Fruit fly (Drosophila melanogaster): ENCODE data around the gene Dus4.

Gene Dus4

DNA sequence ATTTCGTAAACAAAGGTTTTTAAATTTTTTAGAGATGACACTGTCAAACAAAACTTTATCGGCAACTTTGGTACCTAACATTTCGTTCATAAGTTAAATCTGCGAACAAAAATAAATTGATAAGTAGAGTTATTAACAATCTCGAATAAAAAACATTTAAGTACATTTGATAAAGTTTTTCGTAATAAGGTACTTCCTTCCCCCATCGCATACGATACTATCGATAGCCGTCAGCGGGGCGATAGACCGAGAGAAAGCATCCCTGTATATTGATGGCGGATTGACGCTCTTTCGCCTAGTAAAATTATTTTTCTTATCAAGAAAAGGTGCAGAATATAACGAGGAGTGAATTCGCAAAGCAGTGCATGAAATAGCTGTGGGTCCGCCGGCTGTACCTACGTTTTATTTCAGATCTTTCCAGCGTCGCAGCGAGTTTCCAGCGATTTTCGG, 18.0 kb upstream of the Dus4 start, which contains the start of the genes Ttc19 and Acn (continued):
- TF ChIP-seq mld (GFP tag; IDR thresholded peaks at IDR 0.05; ENCODE audit: partially characterized antibody), result peak; percentile 93
- 0 out of 3 replicates have a peak, but pooled peaks have one; percentile 33 for TF ChIP-seq gce (GFP tag; IDR thresholded peaks at IDR 0.05)
- no peak for TF ChIP-seq Hmr (GFP tag; optimal IDR thresholded peaks at IDR 0.05)
- TF ChIP-seq MESR4 (GFP tag; optimal IDR thresholded peaks at IDR 0.05), result peak; percentile 80
- no peak for TF ChIP-seq CG15073 (GFP tag; optimal IDR thresholded peaks at IDR 0.05)
- peak; percentile 97 for TF ChIP-seq CG2129 (GFP tag; IDR thresholded peaks at IDR 0.05; ENCODE audit: partially characterized antibody)
- TF ChIP-seq Dad (GFP tag; optimal IDR thresholded peaks at IDR 0.05), result peak; percentile 92
- TF ChIP-seq Optix (GFP tag; IDR thresholded peaks at IDR 0.05), result peak; percentile 66; the same call in 2 of the 3 replicates
- TF ChIP-seq z (GFP tag; IDR thresholded peaks at IDR 0.05), result no peak
- TF ChIP-seq Ssrp (tag; optimal IDR thresholded peaks at IDR 0.05), result peak; percentile 78
- peak; percentile 45; the same call in 1 of the 2 replicates for TF ChIP-seq dati (GFP tag; IDR thresholded peaks at IDR 0.05)
- TF ChIP-seq Gug (GFP tag; IDR thresholded peaks at IDR 0.05), result peak; percentile 83; the same call in 3 of the 4 replicates
- TF ChIP-seq CG9876 (GFP tag; optimal IDR thresholded peaks at IDR 0.05), result peak; percentile 83
- peak; percentile 96 for TF ChIP-seq CG14860 (GFP tag; IDR thresholded peaks at IDR 0.05; ENCODE audit: partially characterized antibody)
- peak; percentile 81 for TF ChIP-seq CG18599 (GFP tag; optimal IDR thresholded peaks at IDR 0.05)
- TF ChIP-seq CG8388 (GFP tag; optimal IDR thresholded peaks at IDR 0.05), result peak; percentile 81
- peak; percentile 98 for TF ChIP-seq Sry-δ (GFP tag; optimal IDR thresholded peaks at IDR 0.05)
- peak; percentile 84 for TF ChIP-seq H2.0 (GFP tag; IDR thresholded peaks at IDR 0.05)
- TF ChIP-seq gem (tag; optimal IDR thresholded peaks at IDR 0.05), result peak; percentile 88
- peak; percentile 85 for TF ChIP-seq Atf3 (GFP tag; optimal IDR thresholded peaks at IDR 0.05)
- no peak for TF ChIP-seq CG6654 (GFP tag; optimal IDR thresholded peaks at IDR 0.05)
- peak; percentile 60 for TF ChIP-seq fd96Cb (tag; optimal IDR thresholded peaks at IDR 0.05)
- peak; percentile 74 for TF ChIP-seq Six4 (GFP tag; optimal IDR thresholded peaks at IDR 0.05)
- no peak for TF ChIP-seq sqz (GFP tag; optimal IDR thresholded peaks at IDR 0.05)
- peak; percentile 86 for TF ChIP-seq slp2 (GFP tag; optimal IDR thresholded peaks at IDR 0.05)
- peak; percentile 80 to 91 for TF ChIP-seq Hr51 (GFP tag; optimal IDR thresholded peaks at IDR 0.05)
- TF ChIP-seq vvl (GFP tag; IDR thresholded peaks at IDR 0.05), result peak; percentile 92
- TF ChIP-seq phol (tag; optimal IDR thresholded peaks at IDR 0.05), result peak; percentile 96
- TF ChIP-seq fd64A (GFP tag; optimal IDR thresholded peaks at IDR 0.05), result no peak
- no peak for TF ChIP-seq ash1 (GFP tag; optimal IDR thresholded peaks at IDR 0.05)

DNA sequence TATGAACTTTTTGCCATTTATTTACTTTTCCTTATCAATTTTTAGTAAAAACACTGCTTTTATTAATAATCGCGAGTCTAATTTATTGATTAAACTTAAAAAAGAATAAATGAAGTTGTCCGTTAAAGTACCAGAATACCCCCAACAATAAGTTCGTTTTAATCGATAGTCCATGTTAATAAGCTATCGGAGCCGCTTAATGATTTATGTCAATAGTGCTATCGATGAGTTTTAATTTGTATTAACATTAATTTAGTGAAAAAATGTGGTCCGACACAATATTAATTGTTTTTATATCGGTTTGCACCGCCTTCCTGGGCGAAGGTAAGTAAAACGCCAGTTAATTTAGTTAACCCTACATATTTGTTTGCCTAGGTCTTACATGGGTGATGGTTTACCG, 14.2 kb upstream of the Dus4 start, which contains the start of gene CG10470:
Gene CG10470 (plus strand): TSS at position 165 of the 400 bp plus-strand sequence.
- TF ChIP-seq CG18262 (tag; optimal IDR thresholded peaks at IDR 0.05) (peak; percentile 49), Hr78 (GFP tag; optimal IDR thresholded peaks at IDR 0.05) (no peak), BEAF-32 (GFP tag; optimal IDR thresholded peaks at IDR 0.05) (peak; percentile 78), CG13287 (GFP tag; IDR thresholded peaks at IDR 0.05; ENCODE audit: partially characterized antibody) (peak; percentile 84), CG8478 (optimal IDR thresholded peaks at IDR 0.05) (no peak), Spps (tag; optimal IDR thresholded peaks at IDR 0.05) (no peak), nerfin-1 (tag; optimal IDR thresholded peaks at IDR 0.05) (no peak), sisA (GFP tag; IDR thresholded peaks at IDR 0.05) (no peak), CG13424 (tag; optimal IDR thresholded peaks at IDR 0.05) (peak; percentile 19), gem (tag; optimal IDR thresholded peaks at IDR 0.05) (peak; percentile 65), zfh1 (GFP tag; IDR thresholded peaks at IDR 0.05) (no peak), chinmo (GFP tag; IDR thresholded peaks at IDR 0.05; ENCODE audit: partially characterized antibody) (peak; percentile 84; the same call in 2 of the 4 replicates), CG34224 (GFP tag; IDR thresholded peaks at IDR 0.05; ENCODE audit: partially characterized antibody) (peak; percentile 84), toy (GFP tag; IDR thresholded peaks at IDR 0.05) (no peak), gro (GFP tag; optimal IDR thresholded peaks at IDR 0.05) (no peak), Kr (GFP tag; optimal IDR thresholded peaks at IDR 0.05) (no peak), CG10321 (GFP tag; IDR thresholded peaks at IDR 0.05) (no peak), zen2 (GFP tag; IDR thresholded peaks at IDR 0.05; ENCODE audit: partially characterized antibody) (peak; percentile 70; the same call in 2 of the 3 replicates), CG13894 (tag; optimal IDR thresholded peaks at IDR 0.05) (no peak), Dll (GFP tag; IDR thresholded peaks at IDR 0.05; ENCODE audit: partially characterized antibody) (peak; percentile 83), nerfin-2 (GFP tag; IDR thresholded peaks at IDR 0.05; ENCODE audit: partially characterized antibody) (peak; percentile 80)

Data from whole organism, embryonic.